Fruit fly (Drosophila melanogaster) whole organism, embryonic: Measurements from ENCODE around the gene CG14212.

Experiments
- Atf3 ChIP-seq: fragments of 200-800 bp; sonication (Bioruptor generic); optimal IDR thresholded peaks from 3 replicates; lab custom pipeline; 2016; ENCODE audit warnings: missing biosample characterization, missing genetic modification characterization
- B-H1 ChIP-seq: fragments of 200-800 bp; sonication (Bioruptor generic); IDR thresholded peaks from 3 replicates; pipeline ENCODE4 v1.3.6; 2022; ENCODE audit warnings: missing biosample characterization, missing genetic modification characterization
- CG10147 ChIP-seq: fragments of 200-800 bp; sonication (Bioruptor generic); optimal IDR thresholded peaks from 2 replicates; lab custom pipeline; 2019; ENCODE audit warnings: missing biosample characterization, mild to moderate bottlenecking, missing genetic modification characterization, moderate library complexity
- CG13123 ChIP-seq: fragments of 200-800 bp; sonication (Bioruptor generic); optimal IDR thresholded peaks from 2 replicates; lab custom pipeline; 2016; ENCODE audit warnings: missing biosample characterization, missing genetic modification characterization
- CG15696 ChIP-seq: fragments of 200-800 bp; sonication (Bioruptor generic); optimal IDR thresholded peaks from 2 replicates; lab custom pipeline; 2019; ENCODE audit warnings: missing biosample characterization, mild to moderate bottlenecking, missing genetic modification characterization, moderate library complexity
- CG30020 ChIP-seq: fragments of 200-800 bp; optimal IDR thresholded peaks from 2 replicates; lab custom pipeline; 2019; ENCODE audit warnings: missing biosample characterization, mild to moderate bottlenecking, missing genetic modification characterization, moderate library complexity
- CG30431 ChIP-seq: fragments of 200-800 bp; sonication (Bioruptor generic); optimal IDR thresholded peaks from 2 replicates; lab custom pipeline; 2017; ENCODE audit warnings: missing biosample characterization, missing genetic modification characterization
- CG3281 ChIP-seq: fragments of 200-800 bp; sonication (Bioruptor generic); optimal IDR thresholded peaks from 3 replicates; lab custom pipeline; 2017; ENCODE audit warnings: missing biosample characterization, mild to moderate bottlenecking, missing genetic modification characterization
- CG33213 ChIP-seq: fragments of 200-800 bp; sonication (Bioruptor generic); optimal IDR thresholded peaks from 3 replicates; lab custom pipeline; 2016; ENCODE audit warnings: missing biosample characterization, missing genetic modification characterization
- CG34422 ChIP-seq: fragments of 200-800 bp; sonication (Bioruptor generic); IDR thresholded peaks from 3 replicates; pipeline ENCODE4 v1.3.6; 2022; ENCODE audit warnings: missing biosample characterization, missing genetic modification characterization
- CG4404 ChIP-seq: fragments of 200-800 bp; sonication (Bioruptor generic); IDR thresholded peaks from 2 replicates; pipeline ENCODE4 v1.3.6; 2022; ENCODE audit warnings: missing biosample characterization, missing genetic modification characterization
- CG4820 ChIP-seq: fragments of 200-800 bp; sonication (Bioruptor generic); optimal IDR thresholded peaks from 3 replicates; lab custom pipeline; 2016; ENCODE audit warnings: missing biosample characterization, missing genetic modification characterization
- CG6683 ChIP-seq: fragments of 200-800 bp; sonication (Bioruptor generic); optimal IDR thresholded peaks from 2 replicates; lab custom pipeline; 2017; ENCODE audit warnings: missing biosample characterization, mild to moderate bottlenecking, missing genetic modification characterization, missing genetic modification reagents
- CG8089 ChIP-seq: fragments of 200-800 bp; sonication (Bioruptor generic); optimal IDR thresholded peaks from 3 replicates; lab custom pipeline; 2016; ENCODE audit warnings: missing biosample characterization, missing genetic modification characterization
- CG8359 ChIP-seq: fragments of 200-800 bp; sonication (Bioruptor generic); optimal IDR thresholded peaks from 2 replicates; lab custom pipeline; 2017; ENCODE audit warnings: missing biosample characterization, mild to moderate bottlenecking, missing genetic modification characterization, borderline replicate concordance
- CG9437 ChIP-seq: fragments of 200-800 bp; sonication (Bioruptor generic); optimal IDR thresholded peaks from 2 replicates; lab custom pipeline; 2018; ENCODE audit warnings: missing biosample characterization, mild to moderate bottlenecking, missing genetic modification characterization
- CHES-1-like ChIP-seq: fragments of 200-800 bp; sonication (Bioruptor generic); optimal IDR thresholded peaks from 2 replicates; lab custom pipeline; 2016; ENCODE audit warnings: missing biosample characterization, missing genetic modification characterization
- CoRest ChIP-seq: fragments of 200-800 bp; sonication (Bioruptor generic); optimal IDR thresholded peaks from 3 replicates; lab custom pipeline; 2018; ENCODE audit warnings: missing biosample characterization, mild to moderate bottlenecking, missing genetic modification characterization, moderate library complexity
- Dek ChIP-seq: fragments of 200-800 bp; sonication (Bioruptor generic); optimal IDR thresholded peaks from 3 replicates; lab custom pipeline; 2019; ENCODE audit warnings: missing biosample characterization, mild to moderate bottlenecking, missing genetic modification characterization, moderate library complexity
- Doc3 ChIP-seq: fragments of 200-800 bp; sonication (Bioruptor generic); IDR thresholded peaks from 3 replicates; pipeline ENCODE4 v1.3.6; 2022; ENCODE audit warnings: missing biosample characterization, missing genetic modification characterization; ENCODE audit not compliant: partially characterized antibody
- Drgx ChIP-seq: fragments of 200-800 bp; sonication (Bioruptor generic); IDR thresholded peaks from 2 replicates; pipeline ENCODE4 v1.3.6; 2022; ENCODE audit warnings: missing biosample characterization, missing genetic modification characterization
- Hr3 ChIP-seq: fragments of 200-800 bp; sonication (Bioruptor generic); optimal IDR thresholded peaks from 3 replicates; lab custom pipeline; 2016; ENCODE audit warnings: missing biosample characterization, missing genetic modification characterization
- Hr39 ChIP-seq: fragments of >200 bp; optimal IDR thresholded peaks from 2 replicates; lab custom pipeline; 2017
- Mes4 ChIP-seq: fragments of 200-800 bp; sonication (Bioruptor generic); optimal IDR thresholded peaks from 2 replicates; lab custom pipeline; 2016; ENCODE audit warnings: missing biosample characterization, missing genetic modification characterization
- Myb ChIP-seq: fragments of 200-800 bp; sonication (Bioruptor generic); optimal IDR thresholded peaks from 2 replicates; lab custom pipeline; 2016; ENCODE audit warnings: missing biosample characterization, missing genetic modification characterization
- Neu2 ChIP-seq: fragments of 200-800 bp; sonication (Bioruptor generic); optimal IDR thresholded peaks from 3 replicates; lab custom pipeline; 2016; ENCODE audit warnings: missing biosample characterization, missing genetic modification characterization, borderline replicate concordance
- Oaz ChIP-seq: fragments of 200-800 bp; sonication (Bioruptor generic); IDR thresholded peaks from 2 replicates; pipeline ENCODE4 v1.3.6; 2022; ENCODE audit warnings: missing biosample characterization, missing genetic modification characterization
- Oli ChIP-seq: fragments of 200-800 bp; sonication (Bioruptor generic); optimal IDR thresholded peaks from 2 replicates; lab custom pipeline; 2018; ENCODE audit warnings: missing biosample characterization, mild to moderate bottlenecking, missing genetic modification characterization, moderate library complexity
- Ptx1 ChIP-seq: fragments of 200-800 bp; sonication (Bioruptor generic); IDR thresholded peaks from 2 replicates; pipeline ENCODE4 v1.3.6; 2022; ENCODE audit warnings: missing biosample characterization, missing genetic modification characterization
- Sox102F ChIP-seq: fragments of 200-800 bp; sonication (Bioruptor generic); optimal IDR thresholded peaks from 2 replicates; lab custom pipeline; 2018; ENCODE audit warnings: missing biosample characterization, mild to moderate bottlenecking, missing genetic modification characterization, moderate library complexity
- Sry-δ ChIP-seq: fragments of 200-800 bp; sonication (Bioruptor generic); optimal IDR thresholded peaks from 2 replicates; lab custom pipeline; 2016; ENCODE audit warnings: missing biosample characterization, missing genetic modification characterization
- Trl ChIP-seq, 3 experiments: fragments of >200 bp in 2 of 3; fragments of 200-800 bp in 1 of 3; sonication (Bioruptor generic) in 1 of 3; optimal IDR thresholded peaks; 2 replicates in 1 of 3; 3 replicates in 2 of 3; lab custom pipeline; 2016 to 2017; ENCODE audit warnings: missing biosample characterization in 1 of 3, missing genetic modification characterization in 1 of 3
- Vsx1 ChIP-seq: fragments of 200-800 bp; sonication (Bioruptor generic); optimal IDR thresholded peaks from 2 replicates; lab custom pipeline; 2017; ENCODE audit warnings: missing biosample characterization, mild to moderate bottlenecking, missing genetic modification characterization, missing genetic modification reagents
- bowl ChIP-seq: fragments of 200-800 bp; sonication (Bioruptor generic); IDR thresholded peaks from 2 replicates; pipeline ENCODE4 v1.3.6; 2022; ENCODE audit warnings: missing biosample characterization, missing genetic modification characterization
- caup ChIP-seq: fragments of 200-800 bp; sonication (Bioruptor generic); optimal IDR thresholded peaks from 3 replicates; lab custom pipeline; 2017; ENCODE audit warnings: missing biosample characterization, mild to moderate bottlenecking, missing genetic modification characterization, moderate library complexity; ENCODE audit not compliant: severe bottlenecking
- crp ChIP-seq, 2 experiments: fragments of 200-800 bp; sonication (Bioruptor generic); optimal IDR thresholded peaks; 2 replicates in 1 of 2; 3 replicates in 1 of 2; lab custom pipeline; 2017; ENCODE audit warnings: missing biosample characterization in 2 of 2, missing genetic modification characterization in 2 of 2, mild to moderate bottlenecking in 1 of 2, moderate library complexity in 1 of 2
- esg ChIP-seq: fragments of 200-800 bp; sonication (Bioruptor generic); conservative IDR thresholded peaks from 2 replicates; pipeline ENCODE4 v1.3.6; 2022; ENCODE audit warnings: missing biosample characterization, missing genetic modification characterization
- ewg ChIP-seq: fragments of 200-800 bp; sonication (Bioruptor generic); optimal IDR thresholded peaks from 3 replicates; lab custom pipeline; 2017; ENCODE audit warnings: mild to moderate bottlenecking, missing biosample characterization, missing genetic modification reagents, missing genetic modification characterization
- gce ChIP-seq: fragments of 200-800 bp; sonication (Bioruptor generic); IDR thresholded peaks from 3 replicates; pipeline ENCODE4 v1.3.6; 2022; ENCODE audit warnings: missing biosample characterization, missing genetic modification characterization
- gem ChIP-seq: fragments of 200-800 bp; sonication (Bioruptor generic); optimal IDR thresholded peaks from 2 replicates; lab custom pipeline; 2019; ENCODE audit warnings: missing biosample characterization, mild to moderate bottlenecking, missing genetic modification characterization, moderate library complexity
- h ChIP-seq: fragments of >200 bp; optimal IDR thresholded peaks from 2 replicates; lab custom pipeline; 2017
- insv ChIP-seq, 2 experiments: fragments of 200-800 bp; sonication (Bioruptor generic); optimal IDR thresholded peaks; 3 replicates each; lab custom pipeline; 2016 to 2018; ENCODE audit warnings: missing biosample characterization in 2 of 2, missing genetic modification characterization in 2 of 2
- kni ChIP-seq: fragments of 200-800 bp; sonication (Bioruptor generic); optimal IDR thresholded peaks from 3 replicates; lab custom pipeline; 2017; ENCODE audit warnings: mild to moderate bottlenecking, missing biosample characterization, missing genetic modification reagents, missing genetic modification characterization
- nom ChIP-seq: fragments of 200-800 bp; sonication (Bioruptor generic); optimal IDR thresholded peaks from 2 replicates; lab custom pipeline; 2017; ENCODE audit warnings: missing biosample characterization, missing genetic modification characterization, mild to moderate bottlenecking, moderate library complexity, missing genetic modification reagents
- pb ChIP-seq: fragments of 200-800 bp; sonication (Bioruptor generic); optimal IDR thresholded peaks from 3 replicates; lab custom pipeline; 2016; ENCODE audit warnings: missing biosample characterization, missing genetic modification characterization
- salm ChIP-seq: fragments of 200-800 bp; sonication (Bioruptor generic); optimal IDR thresholded peaks from 2 replicates; lab custom pipeline; 2018; ENCODE audit warnings: missing biosample characterization, mild to moderate bottlenecking, missing genetic modification characterization
- sima ChIP-seq: fragments of 200-800 bp; sonication (Bioruptor generic); optimal IDR thresholded peaks from 2 replicates; lab custom pipeline; 2016; ENCODE audit warnings: missing biosample characterization, missing genetic modification characterization
- sug ChIP-seq: fragments of 200-800 bp; optimal IDR thresholded peaks from 2 replicates; lab custom pipeline; 2019; ENCODE audit warnings: missing biosample characterization, mild to moderate bottlenecking, missing genetic modification characterization, moderate library complexity
- unc-4 ChIP-seq: fragments of 200-800 bp; sonication (Bioruptor generic); IDR thresholded peaks from 2 replicates; pipeline ENCODE4 v1.3.6; 2022; ENCODE audit warnings: missing biosample characterization, missing genetic modification characterization; ENCODE audit not compliant: partially characterized antibody
- z ChIP-seq: fragments of 200-800 bp; sonication (Bioruptor generic); IDR thresholded peaks from 3 replicates; pipeline ENCODE4 v1.3.6; 2022; ENCODE audit warnings: missing biosample characterization, missing genetic modification characterization
- zfh2 ChIP-seq: fragments of 200-800 bp; sonication (Bioruptor generic); optimal IDR thresholded peaks from 2 replicates; lab custom pipeline; 2016; ENCODE audit warnings: missing biosample characterization, missing genetic modification characterization

The CG14212 gene

DNA sequence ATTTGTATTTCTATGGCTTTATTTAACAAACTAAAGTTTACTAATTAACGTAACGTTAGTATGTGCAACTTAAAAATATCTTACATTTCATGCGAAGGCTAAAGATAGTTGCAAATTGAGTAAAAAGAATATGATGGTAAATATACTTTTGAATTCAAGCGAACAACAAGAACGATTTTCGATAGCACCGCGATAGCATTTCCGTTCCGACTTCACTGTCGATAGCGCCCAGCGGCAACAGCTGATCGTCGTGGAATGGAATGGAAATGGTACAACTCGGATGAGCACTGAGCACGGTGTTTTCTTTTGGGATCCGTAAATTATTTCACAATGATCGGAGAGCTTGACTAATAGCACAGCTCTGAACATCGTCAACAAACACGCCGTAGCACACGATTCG is 12.0 kb upstream of the CG14212 start (continued):
- no peak for TF ChIP-seq CG15696 (tag; lab: Kevin White, UChicago)
- TF ChIP-seq gce, result peak; percentile 60; the same call in 1 of the 3 replicates
- peak; percentile 56 for TF ChIP-seq unc-4
- no peak for TF ChIP-seq Neu2 (GFP tag; lab: Kevin White, UChicago)
- no peak for TF ChIP-seq z (GFP tag; lab: Robert Waterston, UW)
- TF ChIP-seq insv (GFP tag; optimal IDR thresholded peaks at IDR 0.05; lab: Kevin White, UChicago), result peak in 1 of 2 experiments; percentile 37
- peak; percentile 57 for TF ChIP-seq pb (GFP tag; lab: Kevin White, UChicago)
- TF ChIP-seq CG8359, result no peak
- no peak for TF ChIP-seq CG8089 (GFP tag; lab: Kevin White, UChicago)
- TF ChIP-seq nom, result peak; percentile 69
- no peak for TF ChIP-seq zfh2
- TF ChIP-seq Sry-δ, result peak; percentile 46
- TF ChIP-seq crp (GFP tag; optimal IDR thresholded peaks at IDR 0.05; lab: Kevin White, UChicago), result peak; percentile 28 to 89
- peak; percentile 37 for TF ChIP-seq sug (tag; lab: Kevin White, UChicago)
- TF ChIP-seq CoRest (tag; lab: Kevin White, UChicago), result peak; percentile 22
- no peak for TF ChIP-seq Doc3 (GFP tag; lab: Robert Waterston, UW)
- no peak for TF ChIP-seq Dek
- TF ChIP-seq CG4820 (GFP tag; lab: Kevin White, UChicago), result no peak
- peak; percentile 37 for TF ChIP-seq kni (GFP tag; lab: Kevin White, UChicago)
- no peak for TF ChIP-seq Sox102F
- TF ChIP-seq gem, result no peak
- no peak for TF ChIP-seq CG4404 (GFP tag; lab: Robert Waterston, UW)
- TF ChIP-seq Oaz, result no peak
- TF ChIP-seq Drgx (GFP tag; lab: Robert Waterston, UW), result no peak
- no peak for TF ChIP-seq Oli (tag; lab: Kevin White, UChicago)
- TF ChIP-seq CG10147 (GFP tag; lab: Kevin White, UChicago), result peak; percentile 58
- peak; percentile 60 for TF ChIP-seq CG6683 (GFP tag; lab: Kevin White, UChicago)
- TF ChIP-seq Hr39 (lab: Kevin White, UChicago), result no peak
- no peak for TF ChIP-seq CG30431 (GFP tag; lab: Kevin White, UChicago)
- TF ChIP-seq Mes4, result peak; percentile 61
- TF ChIP-seq Myb, result peak; percentile 76
- no peak for TF ChIP-seq ewg (GFP tag; lab: Kevin White, UChicago)
- peak; percentile 82 for TF ChIP-seq caup (GFP tag; lab: Kevin White, UChicago)
- peak; percentile 17 for TF ChIP-seq salm (tag; lab: Kevin White, UChicago)
- peak; percentile 17 for TF ChIP-seq CG9437
- TF ChIP-seq CG3281, result peak; percentile 78
- TF ChIP-seq CG13123 (GFP tag; lab: Kevin White, UChicago), result no peak
- peak; percentile 45 for TF ChIP-seq CG33213
- no peak for TF ChIP-seq Ptx1 (GFP tag; lab: Robert Waterston, UW)
- no peak for TF ChIP-seq Vsx1
- TF ChIP-seq Trl (optimal IDR thresholded peaks at IDR 0.05; lab: Kevin White, UChicago), result no peak
- TF ChIP-seq Trl (GFP tag; optimal IDR thresholded peaks at IDR 0.05; lab: Kevin White, UChicago), result no peak
- TF ChIP-seq h (lab: Kevin White, UChicago), result no peak
- peak; percentile 44 for TF ChIP-seq CG30020 (tag; lab: Kevin White, UChicago)
- TF ChIP-seq CG34422 (GFP tag; lab: Robert Waterston, UW), result no peak; the same call in 2 of the 3 replicates
- TF ChIP-seq Atf3 (GFP tag; lab: Kevin White, UChicago), result no peak
- no peak for TF ChIP-seq esg (GFP tag; lab: Robert Waterston, UW)
- TF ChIP-seq sima (GFP tag; lab: Kevin White, UChicago), result no peak
- no peak for TF ChIP-seq Hr3 (GFP tag; lab: Kevin White, UChicago)
- peak; percentile 24 for TF ChIP-seq CHES-1-like (GFP tag; lab: Kevin White, UChicago)
- TF ChIP-seq B-H1 (GFP tag; lab: Robert Waterston, UW), result no peak
- 0 out of 2 replicates have a peak, but pooled peaks have one; percentile 10 for TF ChIP-seq bowl (GFP tag; lab: Robert Waterston, UW)
